Fruit fly (Drosophila melanogaster) whole organism, embryonic: ENCODE results near the gene Mis12.

Source experiments
- Abd-B ChIP-seq: fragments of 200-800 bp; sonication (Bioruptor generic); optimal IDR thresholded peaks from 2 replicates; lab custom pipeline; 2018; ENCODE audit warnings: missing biosample characterization, mild to moderate bottlenecking, missing genetic modification characterization, moderate library complexity
- Atf6 ChIP-seq: fragments of 200-800 bp; sonication (Bioruptor generic); IDR thresholded peaks from 2 replicates; pipeline ENCODE4 v1.3.6; 2022; ENCODE audit warnings: missing biosample characterization, missing genetic modification characterization
- CG10959 ChIP-seq: fragments of 200-800 bp; sonication (Bioruptor generic); IDR thresholded peaks from 2 replicates; pipeline ENCODE4 v1.3.6; 2022; ENCODE audit warnings: missing biosample characterization, missing genetic modification characterization
- CG11093 ChIP-seq: fragments of 200-800 bp; sonication (Bioruptor generic); IDR thresholded peaks from 3 replicates; pipeline ENCODE4 v1.3.6; 2022; ENCODE audit warnings: missing biosample characterization, missing genetic modification characterization
- CG12155 ChIP-seq: fragments of 200-800 bp; sonication (Bioruptor generic); optimal IDR thresholded peaks from 3 replicates; lab custom pipeline; 2016; ENCODE audit warnings: missing biosample characterization, missing genetic modification characterization
- CG12659 ChIP-seq: fragments of 200-800 bp; sonication (Bioruptor generic); optimal IDR thresholded peaks from 3 replicates; lab custom pipeline; 2017; ENCODE audit warnings: mild to moderate bottlenecking, missing biosample characterization, missing genetic modification reagents, missing genetic modification characterization
- CG13624 ChIP-seq: fragments of 200-800 bp; sonication (Bioruptor generic); optimal IDR thresholded peaks from 2 replicates; lab custom pipeline; 2016; ENCODE audit warnings: missing biosample characterization, missing genetic modification characterization
- CG15479 ChIP-seq: fragments of 200-800 bp; sonication (Bioruptor generic); optimal IDR thresholded peaks from 3 replicates; lab custom pipeline; 2019; ENCODE audit warnings: missing biosample characterization, mild to moderate bottlenecking, missing genetic modification characterization, moderate library complexity
- CG15601 ChIP-seq: fragments of 200-800 bp; sonication (Bioruptor generic); optimal IDR thresholded peaks from 3 replicates; lab custom pipeline; 2019; ENCODE audit warnings: missing biosample characterization, mild to moderate bottlenecking, missing genetic modification characterization, moderate library complexity
- CG18011 ChIP-seq: fragments of 200-800 bp; sonication (Bioruptor generic); optimal IDR thresholded peaks from 2 replicates; lab custom pipeline; 2017; ENCODE audit warnings: missing biosample characterization, missing genetic modification characterization, mild to moderate bottlenecking, moderate library complexity, missing genotype
- CG1832 ChIP-seq: fragments of 200-800 bp; sonication (Bioruptor generic); optimal IDR thresholded peaks from 2 replicates; lab custom pipeline; 2017; ENCODE audit warnings: missing biosample characterization, mild to moderate bottlenecking, missing genetic modification characterization, inconsistent platforms
- CG18599 ChIP-seq: fragments of 200-800 bp; sonication (Bioruptor generic); optimal IDR thresholded peaks from 3 replicates; lab custom pipeline; 2017; ENCODE audit warnings: missing biosample characterization, missing genetic modification characterization, mild to moderate bottlenecking, moderate library complexity, missing genetic modification reagents
- CG18764 ChIP-seq: fragments of 200-800 bp; sonication (Bioruptor generic); optimal IDR thresholded peaks from 3 replicates; lab custom pipeline; 2016; ENCODE audit warnings: missing biosample characterization, missing genetic modification characterization
- CG31441 ChIP-seq: fragments of 200-800 bp; sonication (Bioruptor generic); IDR thresholded peaks from 2 replicates; pipeline ENCODE4 v1.3.6; 2022; ENCODE audit warnings: missing biosample characterization, missing genetic modification characterization
- CG3163 ChIP-seq: fragments of 200-800 bp; sonication (Bioruptor generic); optimal IDR thresholded peaks from 3 replicates; lab custom pipeline; 2016; ENCODE audit warnings: missing biosample characterization, missing genetic modification characterization
- CG3407 ChIP-seq: fragments of 200-800 bp; sonication (Bioruptor generic); optimal IDR thresholded peaks from 2 replicates; lab custom pipeline; 2018; ENCODE audit warnings: missing biosample characterization, mild to moderate bottlenecking, missing genetic modification characterization
- CG4328 ChIP-seq: fragments of 200-800 bp; sonication (Bioruptor generic); optimal IDR thresholded peaks from 3 replicates; lab custom pipeline; 2017; ENCODE audit warnings: missing biosample characterization, missing genetic modification reagents, missing genetic modification characterization
- CG4424 ChIP-seq: fragments of 200-800 bp; sonication (Bioruptor generic); optimal IDR thresholded peaks from 3 replicates; lab custom pipeline; 2016; ENCODE audit warnings: missing biosample characterization, missing genetic modification characterization
- CG7271 ChIP-seq: fragments of 200-800 bp; sonication (Bioruptor generic); optimal IDR thresholded peaks from 2 replicates; lab custom pipeline; 2018; ENCODE audit warnings: missing biosample characterization, mild to moderate bottlenecking, missing genetic modification characterization, moderate library complexity
- CG7745 ChIP-seq: fragments of 200-800 bp; sonication (Bioruptor generic); optimal IDR thresholded peaks from 2 replicates; lab custom pipeline; 2018; ENCODE audit warnings: missing biosample characterization, mild to moderate bottlenecking, missing genetic modification characterization, moderate library complexity
- CG8388 ChIP-seq: fragments of 200-800 bp; sonication (Bioruptor generic); optimal IDR thresholded peaks from 2 replicates; lab custom pipeline; 2019; ENCODE audit warnings: missing biosample characterization, mild to moderate bottlenecking, missing genetic modification characterization, moderate library complexity
- HHEX ChIP-seq: fragments of 200-800 bp; sonication (Bioruptor generic); optimal IDR thresholded peaks from 3 replicates; lab custom pipeline; 2017; ENCODE audit warnings: missing biosample characterization, mild to moderate bottlenecking, missing genetic modification characterization, missing genetic modification reagents
- Jarid2 ChIP-seq: fragments of 200-800 bp; sonication (Bioruptor generic); optimal IDR thresholded peaks from 3 replicates; lab custom pipeline; 2017; ENCODE audit warnings: mild to moderate bottlenecking, missing biosample characterization, missing genetic modification reagents, missing genetic modification characterization
- Med ChIP-seq: fragments of 200-800 bp; sonication (Bioruptor generic); peaks from one replicate; lab custom pipeline; 2016; ENCODE audit warnings: missing biosample characterization, missing genetic modification characterization, mild to moderate bottlenecking, inconsistent platforms, moderate library complexity
- Mes4 ChIP-seq: fragments of 200-800 bp; sonication (Bioruptor generic); optimal IDR thresholded peaks from 2 replicates; lab custom pipeline; 2016; ENCODE audit warnings: missing biosample characterization, missing genetic modification characterization
- NC2α ChIP-seq: fragments of 200-800 bp; sonication (Bioruptor generic); optimal IDR thresholded peaks from 2 replicates; lab custom pipeline; 2016; ENCODE audit warnings: missing biosample characterization, missing genetic modification characterization
- Neu2 ChIP-seq: fragments of 200-800 bp; sonication (Bioruptor generic); optimal IDR thresholded peaks from 3 replicates; lab custom pipeline; 2016; ENCODE audit warnings: missing biosample characterization, missing genetic modification characterization, borderline replicate concordance
- Opbp ChIP-seq: fragments of 200-800 bp; sonication (Bioruptor generic); IDR thresholded peaks from 3 replicates; pipeline ENCODE4 v1.3.6; 2022; ENCODE audit warnings: missing biosample characterization, missing genetic modification characterization; ENCODE audit not compliant: partially characterized antibody
- Pdp1 ChIP-seq, 2 experiments: fragments of 200-800 bp; sonication (Bioruptor generic); optimal IDR thresholded peaks; 3 replicates each; lab custom pipeline; 2016; ENCODE audit warnings: missing biosample characterization in 2 of 2, missing genetic modification characterization in 2 of 2, mild to moderate bottlenecking in 1 of 2, moderate library complexity in 1 of 2
- Scr ChIP-seq: fragments of 200-800 bp; sonication (Bioruptor generic); IDR thresholded peaks from 2 replicates; pipeline ENCODE4 v1.3.6; 2022; ENCODE audit warnings: missing biosample characterization, missing genetic modification characterization; ENCODE audit not compliant: partially characterized antibody
- ara ChIP-seq: fragments of 200-800 bp; sonication (Bioruptor generic); IDR thresholded peaks from 2 replicates; pipeline ENCODE4 v1.3.6; 2022; ENCODE audit warnings: missing biosample characterization, missing genetic modification characterization
- ash1 ChIP-seq: fragments of 200-800 bp; sonication (Bioruptor generic); optimal IDR thresholded peaks from 2 replicates; lab custom pipeline; 2018; ENCODE audit warnings: missing biosample characterization, mild to moderate bottlenecking, missing genetic modification characterization
- bowl ChIP-seq: fragments of 200-800 bp; sonication (Bioruptor generic); IDR thresholded peaks from 2 replicates; pipeline ENCODE4 v1.3.6; 2022; ENCODE audit warnings: missing biosample characterization, missing genetic modification characterization
- br ChIP-seq: fragments of >200 bp; optimal IDR thresholded peaks from 2 replicates; lab custom pipeline; 2017
- dpn ChIP-seq, 2 experiments: fragments of 200-800 bp; sonication (Bioruptor generic); optimal IDR thresholded peaks; 3 replicates each; lab custom pipeline; 2016; ENCODE audit warnings: missing biosample characterization in 2 of 2, missing genetic modification characterization in 2 of 2
- exex ChIP-seq: fragments of 200-800 bp; sonication (Bioruptor generic); optimal IDR thresholded peaks from 4 replicates; lab custom pipeline; 2018; ENCODE audit warnings: missing biosample characterization, mild to moderate bottlenecking, missing genetic modification characterization, moderate library complexity
- fd3F ChIP-seq: fragments of 200-800 bp; sonication (Bioruptor generic); optimal IDR thresholded peaks from 2 replicates; lab custom pipeline; 2018; ENCODE audit warnings: missing biosample characterization, mild to moderate bottlenecking, missing genetic modification characterization, moderate library complexity
- ftz-f1 ChIP-seq: fragments of 200-800 bp; sonication (Bioruptor generic); optimal IDR thresholded peaks from 2 replicates; lab custom pipeline; 2016; ENCODE audit warnings: missing biosample characterization, missing genetic modification characterization
- gfzf ChIP-seq: fragments of 200-800 bp; sonication (Bioruptor generic); optimal IDR thresholded peaks from 2 replicates; lab custom pipeline; 2016; ENCODE audit warnings: missing biosample characterization, mild to moderate bottlenecking, missing genetic modification characterization, moderate library complexity
- h ChIP-seq: fragments of >200 bp; optimal IDR thresholded peaks from 2 replicates; lab custom pipeline; 2017
- lmd ChIP-seq: fragments of 200-800 bp; sonication (Bioruptor generic); IDR thresholded peaks from 2 replicates; pipeline ENCODE4 v1.3.6; 2022; ENCODE audit warnings: missing biosample characterization, missing genetic modification characterization
- mirr ChIP-seq: fragments of 200-800 bp; sonication (Bioruptor generic); optimal IDR thresholded peaks from 3 replicates; lab custom pipeline; 2018; ENCODE audit warnings: missing biosample characterization, mild to moderate bottlenecking, missing genetic modification characterization
- nerfin-2 ChIP-seq: fragments of 200-800 bp; sonication (Bioruptor generic); IDR thresholded peaks from 2 replicates; pipeline ENCODE4 v1.3.6; 2022; ENCODE audit warnings: missing biosample characterization, missing genetic modification characterization; ENCODE audit not compliant: partially characterized antibody
- onecut ChIP-seq: fragments of 200-800 bp; sonication (Bioruptor generic); IDR thresholded peaks from 2 replicates; pipeline ENCODE4 v1.3.6; 2022; ENCODE audit warnings: missing biosample characterization, missing genetic modification characterization
- org-1 ChIP-seq: fragments of 200-800 bp; sonication (Bioruptor generic); optimal IDR thresholded peaks from 2 replicates; lab custom pipeline; 2017; ENCODE audit warnings: missing biosample characterization, missing genetic modification characterization
- pb ChIP-seq: fragments of 200-800 bp; sonication (Bioruptor generic); optimal IDR thresholded peaks from 3 replicates; lab custom pipeline; 2016; ENCODE audit warnings: missing biosample characterization, missing genetic modification characterization
- scrt ChIP-seq: fragments of 200-800 bp; sonication (Bioruptor generic); optimal IDR thresholded peaks from 2 replicates; lab custom pipeline; 2018; ENCODE audit warnings: missing biosample characterization, mild to moderate bottlenecking, missing genetic modification characterization, moderate library complexity
- seq ChIP-seq: fragments of 200-800 bp; sonication (Bioruptor generic); IDR thresholded peaks from 2 replicates; pipeline ENCODE4 v1.3.6; 2022; ENCODE audit warnings: missing biosample characterization, missing genetic modification characterization
- sug ChIP-seq: fragments of 200-800 bp; optimal IDR thresholded peaks from 2 replicates; lab custom pipeline; 2019; ENCODE audit warnings: missing biosample characterization, mild to moderate bottlenecking, missing genetic modification characterization, moderate library complexity
- tx ChIP-seq: fragments of 200-800 bp; sonication (Bioruptor generic); optimal IDR thresholded peaks from 2 replicates; lab custom pipeline; 2016; ENCODE audit warnings: missing biosample characterization, missing genetic modification characterization
- usp ChIP-seq: fragments of >200 bp; optimal IDR thresholded peaks from 2 replicates; lab custom pipeline; 2017; ENCODE audit warnings: missing biosample characterization, missing genetic modification characterization

Gene Mis12

DNA sequence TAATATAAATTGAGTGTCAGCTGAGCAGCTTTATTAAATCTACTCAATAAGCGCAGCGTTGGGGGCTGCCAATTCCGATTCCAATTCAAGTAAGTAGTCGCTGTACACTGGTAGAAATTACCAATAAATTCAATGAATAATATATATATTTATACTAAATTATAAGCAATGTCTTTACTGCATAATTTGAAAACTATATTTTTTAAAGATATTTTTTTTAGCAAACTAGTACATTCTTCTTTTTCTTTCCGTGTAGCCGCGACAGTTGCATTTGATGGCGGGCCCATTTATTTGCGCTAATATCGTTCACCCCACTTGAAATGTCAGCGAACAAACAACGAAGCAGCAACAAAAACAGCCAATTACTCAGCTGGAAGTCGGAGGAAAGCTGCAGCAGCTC is 8.5 kb upstream of the Mis12 start (continued):
- TF ChIP-seq CG1832 (GFP tag; lab: Kevin White, UChicago) (no peak), Med (GFP tag; lab: Kevin White, UChicago) (peak; percentile 43), Atf6 (GFP tag; lab: Robert Waterston, UW) (no peak), ara (GFP tag; lab: Robert Waterston, UW) (peak; percentile 35; the same call in 1 of the 2 replicates), seq (GFP tag; lab: Robert Waterston, UW) (peak; percentile 62), CG3407 (GFP tag; lab: Kevin White, UChicago) (peak; percentile 40), gfzf (GFP tag; lab: Kevin White, UChicago) (no peak), CG13624 (GFP tag; lab: Kevin White, UChicago) (no peak), CG18764 (peak; percentile 23), CG4424 (peak; percentile 61), CG7271 (no peak), CG18011 (GFP tag; lab: Kevin White, UChicago) (no peak), org-1 (GFP tag; lab: Kevin White, UChicago) (peak; percentile 9), CG4328 (GFP tag; lab: Kevin White, UChicago) (no peak), tx (GFP tag; lab: Kevin White, UChicago) (no peak), onecut (GFP tag; lab: Robert Waterston, UW) (0 out of 2 replicates have a peak, but pooled peaks have one; percentile 12), ash1 (no peak), Neu2 (no peak), NC2α (GFP tag; lab: Kevin White, UChicago) (no peak), Opbp (GFP tag; lab: Robert Waterston, UW) (no peak), CG7745 (no peak), CG15601 (tag; lab: Kevin White, UChicago) (peak; percentile 60), bowl (GFP tag; lab: Robert Waterston, UW) (no peak), fd3F (GFP tag; lab: Kevin White, UChicago) (peak; percentile 9), CG12155 (GFP tag; lab: Kevin White, UChicago) (peak; percentile 39)

DNA sequence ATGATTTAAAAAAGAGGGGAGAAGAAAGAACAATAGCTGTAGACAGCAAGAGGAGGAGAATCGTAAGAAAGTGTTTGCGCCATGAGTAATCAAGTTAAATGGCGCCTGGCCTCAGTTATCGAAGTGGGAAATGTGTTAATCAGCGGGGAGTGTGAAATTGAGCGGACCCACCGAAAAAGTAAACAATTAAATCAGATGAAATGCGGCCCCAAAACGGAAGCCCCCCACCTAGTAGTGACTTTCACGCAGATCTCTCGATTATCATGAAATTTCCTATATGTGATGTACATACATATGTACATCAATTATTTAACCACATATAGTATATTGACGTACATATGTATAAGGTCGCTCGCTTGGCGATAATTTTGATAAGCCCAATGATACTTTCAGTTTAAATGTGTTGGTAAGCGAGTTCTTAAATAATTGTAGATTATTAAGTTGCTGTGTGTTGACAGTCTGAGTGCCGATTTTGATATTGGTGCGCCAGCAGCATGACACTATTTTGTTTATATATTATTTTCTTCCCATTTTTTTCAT is 7.8 kb upstream of the Mis12 start:
- no peak for TF ChIP-seq Scr (GFP tag; lab: Robert Waterston, UW)
- TF ChIP-seq exex = peak; percentile 47
- TF ChIP-seq usp (GFP tag; lab: Kevin White, UChicago) = no peak
- no peak for TF ChIP-seq Jarid2 (GFP tag; lab: Kevin White, UChicago)
- no peak for TF ChIP-seq nerfin-2 (GFP tag; lab: Robert Waterston, UW)
- no peak for TF ChIP-seq CG15479 (GFP tag; lab: Kevin White, UChicago)
- TF ChIP-seq mirr (GFP tag; lab: Kevin White, UChicago) = peak; percentile 7
- TF ChIP-seq lmd (GFP tag; lab: Robert Waterston, UW) = no peak
- TF ChIP-seq HHEX (GFP tag; lab: Kevin White, UChicago) = no peak
- peak; percentile 73 for TF ChIP-seq sug
- no peak for TF ChIP-seq pb (GFP tag; lab: Kevin White, UChicago)
- no peak for TF ChIP-seq CG31441 (GFP tag; lab: Robert Waterston, UW)
- TF ChIP-seq CG18599 (GFP tag; lab: Kevin White, UChicago) = no peak
- TF ChIP-seq Med (GFP tag; lab: Kevin White, UChicago) = peak; percentile 55
- TF ChIP-seq Abd-B (GFP tag; lab: Kevin White, UChicago) = no peak
- no peak for TF ChIP-seq scrt (GFP tag; lab: Kevin White, UChicago)
- no peak for TF ChIP-seq ftz-f1 (GFP tag; lab: Kevin White, UChicago)
- TF ChIP-seq CG11093 (GFP tag; lab: Robert Waterston, UW) = no peak
- TF ChIP-seq dpn (GFP tag; optimal IDR thresholded peaks at IDR 0.05; lab: Kevin White, UChicago) = no peak
- TF ChIP-seq CG10959 (GFP tag; lab: Robert Waterston, UW) = no peak
- TF ChIP-seq CG18764 = no peak
- TF ChIP-seq br (lab: Kevin White, UChicago) = no peak
- no peak for TF ChIP-seq CG3163 (GFP tag; lab: Kevin White, UChicago)
- TF ChIP-seq Mes4 (GFP tag; lab: Kevin White, UChicago) = no peak
- no peak for TF ChIP-seq CG8388 (GFP tag; lab: Kevin White, UChicago)
- TF ChIP-seq h (lab: Kevin White, UChicago) = no peak
- peak in 1 of 2 experiments; percentile 2 for TF ChIP-seq Pdp1 (GFP tag; optimal IDR thresholded peaks at IDR 0.05; lab: Kevin White, UChicago)
- TF ChIP-seq CG12659 = no peak
